Worm (Caenorhabditis elegans) whole organism, midembryonic: ENCODE measurements around the gene K01D12.7.

ENCODE experiments used
- T22C8.4 ChIP-seq: fragments of 200-800 bp; sonication (Bioruptor generic); IDR thresholded peaks from 2 replicates; pipeline ENCODE4 v1.3.6; 2022; ENCODE audit warnings: missing genetic modification characterization, missing compliant biosample characterization
- cog-1 ChIP-seq: sonication (generic microtip); optimal IDR thresholded peaks from 2 replicates; lab custom pipeline; 2016; ENCODE audit warnings: missing genetic modification characterization, missing compliant biosample characterization
- flt-1 ChIP-seq: fragments of 200-800 bp; sonication (Bioruptor generic); IDR thresholded peaks from 2 replicates; pipeline ENCODE4 v1.3.6; 2022; ENCODE audit warnings: missing genetic modification characterization, missing compliant biosample characterization
- klf-2 ChIP-seq: fragments of 200-800 bp; sonication (Bioruptor generic); conservative IDR thresholded peaks from 2 replicates; pipeline ENCODE4 v1.3.6; 2022; ENCODE audit warnings: missing genetic modification reagents, missing genetic modification characterization, missing compliant biosample characterization
- med-1 ChIP-seq: sonication (generic microtip); optimal IDR thresholded peaks from 2 replicates; lab custom pipeline; 2017; ENCODE audit warnings: missing genetic modification characterization, mild to moderate bottlenecking, missing compliant biosample characterization, antibody characterized with exemption, missing genetic modification reagents; ENCODE audit not compliant: insufficient read depth
- ref-1 ChIP-seq: fragments of 200-800 bp; sonication (Bioruptor generic); conservative IDR thresholded peaks from 2 replicates; pipeline ENCODE4 v1.3.6; 2022; ENCODE audit warnings: missing genetic modification reagents, missing genetic modification characterization, missing compliant biosample characterization
- tab-1 ChIP-seq: fragments of 200-800 bp; sonication (Bioruptor generic); IDR thresholded peaks from 2 replicates; pipeline ENCODE4 v1.3.6; 2022; ENCODE audit warnings: missing genetic modification characterization, missing compliant biosample characterization
- ztf-23 ChIP-seq: fragments of 200-800 bp; sonication (Bioruptor generic); IDR thresholded peaks from 2 replicates; pipeline ENCODE4 v1.3.6; 2022; ENCODE audit warnings: missing genetic modification reagents, missing genetic modification characterization, missing compliant biosample characterization
- ztf-29 ChIP-seq: fragments of 200-800 bp; sonication (Bioruptor generic); IDR thresholded peaks from 2 replicates; pipeline ENCODE4 v1.3.6; 2022; ENCODE audit warnings: missing genetic modification reagents, missing genetic modification characterization, missing compliant biosample characterization

K01D12.7 gene

ce11 chrV:12410416-12411001 is 9.2 kb upstream of the K01D12.7 start, which contains the start of gene hrg-2:
Gene hrg-2 (minus strand): TSS chrV:12410513.
- no peak for TF ChIP-seq ztf-23 (GFP tag; lab: Robert Waterston, UW)
- TF ChIP-seq cog-1, result no peak
- no peak for TF ChIP-seq T22C8.4 (GFP tag; lab: Robert Waterston, UW)
- TF ChIP-seq ztf-29 (GFP tag; lab: Robert Waterston, UW), result no peak
- no peak for TF ChIP-seq flt-1 (GFP tag; lab: Robert Waterston, UW)
- TF ChIP-seq ref-1 (GFP tag; lab: Robert Waterston, UW), result no peak
- TF ChIP-seq tab-1 (GFP tag; lab: Robert Waterston, UW), result no peak
- no peak for TF ChIP-seq klf-2 (GFP tag; lab: Robert Waterston, UW)
- TF ChIP-seq med-1 (GFP tag; lab: Kevin White, UChicago), result no peak

- TF ChIP-seq flt-1 (GFP tag; lab: Robert Waterston, UW) (no peak), ztf-29 (GFP tag; lab: Robert Waterston, UW) (no peak), med-1 (GFP tag; lab: Kevin White, UChicago) (no peak), ztf-23 (GFP tag; lab: Robert Waterston, UW) (no peak), klf-2 (GFP tag; lab: Robert Waterston, UW) (no peak), cog-1 (no peak), T22C8.4 (GFP tag; lab: Robert Waterston, UW) (no peak)
Measured at ce11 chrV:12408996-12409395, 7.7 kb upstream of the K01D12.7 start.

- TF ChIP-seq T22C8.4 (GFP tag; lab: Robert Waterston, UW) (no peak), flt-1 (GFP tag; lab: Robert Waterston, UW) (no peak), ref-1 (GFP tag; lab: Robert Waterston, UW) (no peak), ztf-23 (GFP tag; lab: Robert Waterston, UW) (no peak), ztf-29 (GFP tag; lab: Robert Waterston, UW) (no peak), cog-1 (no peak), tab-1 (GFP tag; lab: Robert Waterston, UW) (no peak), med-1 (GFP tag; lab: Kevin White, UChicago) (no peak), klf-2 (GFP tag; lab: Robert Waterston, UW) (no peak)
Measured at ce11 chrV:12408525-12408924, 7.2 kb upstream of the K01D12.7 start, which contains the start of gene cdr-4. Gene cdr-4 (minus strand): TSS chrV:12408625.

- TF ChIP-seq klf-2 (GFP tag; lab: Robert Waterston, UW), result 0 out of 2 replicates have a peak, but pooled peaks have one; percentile 14
- no peak for TF ChIP-seq ztf-23 (GFP tag; lab: Robert Waterston, UW)
- no peak for TF ChIP-seq cog-1
- no peak for TF ChIP-seq tab-1 (GFP tag; lab: Robert Waterston, UW)
Measured at ce11 chrV:12406514-12406913, 5.2 kb upstream of the K01D12.7 start.

- TF ChIP-seq klf-2 (GFP tag; lab: Robert Waterston, UW) (no peak), cog-1 (no peak), T22C8.4 (GFP tag; lab: Robert Waterston, UW) (no peak), ztf-29 (GFP tag; lab: Robert Waterston, UW) (no peak), ztf-23 (GFP tag; lab: Robert Waterston, UW) (no peak), ref-1 (GFP tag; lab: Robert Waterston, UW) (no peak), flt-1 (GFP tag; lab: Robert Waterston, UW) (no peak), tab-1 (GFP tag; lab: Robert Waterston, UW) (no peak), med-1 (GFP tag; lab: Kevin White, UChicago) (no peak)
Measured at ce11 chrV:12405929-12406328, 4.6 kb upstream of the K01D12.7 start, which contains the start of gene K01D12.10. Gene K01D12.10 (plus strand): TSS chrV:12406229.

ce11 chrV:12404544-12404943 is 3.3 kb upstream of the K01D12.7 start, which contains the start of gene K01D12.9:
Gene K01D12.9 (minus strand): TSS chrV:12404644.
- TF ChIP-seq ref-1 (GFP tag; lab: Robert Waterston, UW) (no peak), cog-1 (no peak), flt-1 (GFP tag; lab: Robert Waterston, UW) (no peak), ztf-23 (GFP tag; lab: Robert Waterston, UW) (no peak), T22C8.4 (GFP tag; lab: Robert Waterston, UW) (no peak), med-1 (GFP tag; lab: Kevin White, UChicago) (no peak), tab-1 (GFP tag; lab: Robert Waterston, UW) (no peak), klf-2 (GFP tag; lab: Robert Waterston, UW) (no peak), ztf-29 (GFP tag; lab: Robert Waterston, UW) (no peak)

ce11 chrV:12402355-12402754 is 1.1 kb upstream of the K01D12.7 start, which contains the start of gene K01D12.8:
Gene K01D12.8 (plus strand): TSS chrV:12402655.
- TF ChIP-seq med-1 (GFP tag; lab: Kevin White, UChicago) (no peak), klf-2 (GFP tag; lab: Robert Waterston, UW) (no peak), cog-1 (no peak), ztf-23 (GFP tag; lab: Robert Waterston, UW) (no peak), ztf-29 (GFP tag; lab: Robert Waterston, UW) (no peak), tab-1 (GFP tag; lab: Robert Waterston, UW) (no peak), T22C8.4 (GFP tag; lab: Robert Waterston, UW) (no peak), ref-1 (GFP tag; lab: Robert Waterston, UW) (no peak), flt-1 (GFP tag; lab: Robert Waterston, UW) (no peak)

ce11 chrV:12400677-12401236 is 526 bp downstream of the K01D12.7 start, which contains the start of the genes K01D12.20 and miga-1:
Gene K01D12.20 (minus strand): TSS chrV:12400814.
Gene miga-1 (minus strand): TSS chrV:12400859.
- TF ChIP-seq ztf-23 (GFP tag; lab: Robert Waterston, UW), result no peak
- TF ChIP-seq tab-1 (GFP tag; lab: Robert Waterston, UW), result no peak
- TF ChIP-seq ztf-29 (GFP tag; lab: Robert Waterston, UW), result no peak

- TF ChIP-seq klf-2 (GFP tag; lab: Robert Waterston, UW) (no peak), ref-1 (GFP tag; lab: Robert Waterston, UW) (no peak)
Measured at ce11 chrV:12397545-12397944, 3.7 kb downstream of the K01D12.7 start, which contains the start of gene K01D12.5. Gene K01D12.5 (plus strand): TSS chrV:12397845.
